Fruit fly (Drosophila melanogaster) whole organism, wandering third instar larva: ENCODE data around the gene Cpr72Eb.

Experiments
- Abd-B ChIP-seq: fragments of >200 bp; optimal IDR thresholded peaks from 2 replicates; lab custom pipeline; 2017; ENCODE audit warnings: missing biosample characterization, missing genetic modification characterization
- CG32264 ChIP-seq: fragments of 200-800 bp; sonication (Bioruptor generic); optimal IDR thresholded peaks from 2 replicates; lab custom pipeline; 2016; ENCODE audit warnings: missing biosample characterization, missing genetic modification characterization
- CG9705 ChIP-seq: fragments of 200-800 bp; sonication (Bioruptor generic); optimal IDR thresholded peaks from 2 replicates; lab custom pipeline; 2018; ENCODE audit warnings: missing biosample characterization, mild to moderate bottlenecking, missing genetic modification characterization
- CrebA ChIP-seq: fragments of 200-800 bp; sonication (Bioruptor generic); optimal IDR thresholded peaks from 2 replicates; lab custom pipeline; 2016; ENCODE audit warnings: missing biosample characterization, mild to moderate bottlenecking, missing genetic modification characterization, borderline replicate concordance
- Dfd ChIP-seq: fragments of >200 bp; optimal IDR thresholded peaks from 2 replicates; lab custom pipeline; 2017; ENCODE audit warnings: missing biosample characterization, missing genetic modification characterization
- Dif ChIP-seq: fragments of 200-275, 200-300 bp; sonication (Bioruptor generic); optimal IDR thresholded peaks from 2 replicates; lab custom pipeline; 2018; ENCODE audit warnings: missing biosample characterization, missing genetic modification characterization; ENCODE audit not compliant: partially characterized antibody
- GATAd ChIP-seq: sonication (Bioruptor generic); optimal IDR thresholded peaks from 2 replicates; lab custom pipeline; 2016; ENCODE audit warnings: missing biosample characterization, missing genetic modification characterization
- HLH106 ChIP-seq: fragments of 200-800 bp; optimal IDR thresholded peaks from 3 replicates; lab custom pipeline; 2019; ENCODE audit warnings: missing biosample characterization, mild to moderate bottlenecking, missing genetic modification characterization, moderate library complexity
- Hnf4 ChIP-seq: fragments of 200-800 bp; sonication (Bioruptor generic); optimal IDR thresholded peaks from 2 replicates; lab custom pipeline; 2016; ENCODE audit warnings: missing biosample characterization, mild to moderate bottlenecking, missing genetic modification characterization
- Hr78 ChIP-seq: fragments of >200 bp; optimal IDR thresholded peaks from 2 replicates; lab custom pipeline; 2017; ENCODE audit warnings: missing biosample characterization, missing genetic modification characterization
- Hr83 ChIP-seq: fragments of 200-300 bp; sonication (Bioruptor generic); optimal IDR thresholded peaks from 2 replicates; lab custom pipeline; 2016; ENCODE audit warnings: missing biosample characterization, mild to moderate bottlenecking, missing genetic modification characterization, moderate library complexity; ENCODE audit not compliant: poor library complexity, severe bottlenecking
- Jra ChIP-seq: sonication (Bioruptor generic); optimal IDR thresholded peaks from 2 replicates; lab custom pipeline; 2016; ENCODE audit warnings: missing biosample characterization, missing genetic modification characterization
- Mio ChIP-seq: sonication (Bioruptor generic); optimal IDR thresholded peaks from 2 replicates; lab custom pipeline; 2016; ENCODE audit warnings: missing biosample characterization, missing genetic modification characterization
- Myc ChIP-seq: fragments of >200 bp; optimal IDR thresholded peaks from 2 replicates; lab custom pipeline; 2017
- N ChIP-seq: fragments of >200 bp; optimal IDR thresholded peaks from 2 replicates; lab custom pipeline; 2018; ENCODE audit warnings: missing biosample characterization, missing external identifiers, missing genetic modification characterization
- OdsH ChIP-seq: fragments of 200-800 bp; sonication (Bioruptor generic); optimal IDR thresholded peaks from 2 replicates; lab custom pipeline; 2016; ENCODE audit warnings: missing biosample characterization, mild to moderate bottlenecking, missing genetic modification characterization
- Rel ChIP-seq, 2 experiments: fragments of 200-800 bp; sonication (Bioruptor generic) in 1 of 2; optimal IDR thresholded peaks; 2 replicates in 1 of 2; 3 replicates in 1 of 2; lab custom pipeline; 2016 to 2019; ENCODE audit warnings: mild to moderate bottlenecking in 2 of 2, missing biosample characterization in 2 of 2, missing genetic modification characterization in 2 of 2, moderate library complexity in 1 of 2
- Sp1 ChIP-seq: fragments of 200-800 bp; sonication (Bioruptor generic); optimal IDR thresholded peaks from 3 replicates; lab custom pipeline; 2019; ENCODE audit warnings: missing biosample characterization, mild to moderate bottlenecking, missing genetic modification characterization, moderate library complexity
- Vsx2 ChIP-seq: fragments of 200-300, 225-300 bp; sonication (Bioruptor generic); optimal IDR thresholded peaks from 2 replicates; lab custom pipeline; 2018; ENCODE audit warnings: missing biosample characterization, missing genetic modification characterization; ENCODE audit not compliant: partially characterized antibody
- br ChIP-seq: fragments of 200-800 bp; sonication (Bioruptor generic); optimal IDR thresholded peaks from 2 replicates; lab custom pipeline; 2016; ENCODE audit warnings: missing biosample characterization, missing genetic modification characterization
- brk ChIP-seq: fragments of 200-800 bp; sonication (Bioruptor generic); optimal IDR thresholded peaks from 2 replicates; lab custom pipeline; 2016; ENCODE audit warnings: missing biosample characterization, mild to moderate bottlenecking, missing genetic modification characterization
- dl ChIP-seq, 2 experiments: fragments of 175-275, 200-275 bp in 1 of 2; fragments of 200-275 bp in 1 of 2; sonication (Bioruptor generic); optimal IDR thresholded peaks; lab custom pipeline; 2018; ENCODE audit warnings: mild to moderate bottlenecking in 2 of 2, missing biosample characterization in 2 of 2, missing genetic modification characterization in 2 of 2, moderate library complexity in 2 of 2; ENCODE audit not compliant: partially characterized antibody in 2 of 2, insufficient read depth in 1 of 2
- dmrt93B ChIP-seq: fragments of 200-800 bp; sonication (Bioruptor generic); optimal IDR thresholded peaks from 2 replicates; lab custom pipeline; 2018; ENCODE audit warnings: missing biosample characterization, mild to moderate bottlenecking, missing genetic modification characterization
- dsf ChIP-seq: sonication (Bioruptor generic); optimal IDR thresholded peaks from 2 replicates; lab custom pipeline; 2016; ENCODE audit warnings: missing biosample characterization, missing genetic modification characterization, borderline replicate concordance
- ey ChIP-seq: fragments of 200-800 bp; sonication (Bioruptor generic); optimal IDR thresholded peaks from 2 replicates; lab custom pipeline; 2016; ENCODE audit warnings: missing biosample characterization, missing genetic modification characterization
- foxo ChIP-seq, 2 experiments: fragments of 200-800 bp; sonication (Bioruptor generic); optimal IDR thresholded peaks; 2 replicates in 1 of 2; 3 replicates in 1 of 2; lab custom pipeline; 2016 to 2017; ENCODE audit warnings: missing biosample characterization in 2 of 2, missing genetic modification characterization in 2 of 2
- fru ChIP-seq: fragments of 200-800 bp; sonication (Bioruptor generic); optimal IDR thresholded peaks from 3 replicates; lab custom pipeline; 2016; ENCODE audit warnings: missing biosample characterization, mild to moderate bottlenecking, missing genetic modification characterization
- h ChIP-seq: fragments of 200-800 bp; sonication (Bioruptor generic); optimal IDR thresholded peaks from 3 replicates; lab custom pipeline; 2016; ENCODE audit warnings: missing biosample characterization, mild to moderate bottlenecking, missing genetic modification characterization
- jim ChIP-seq: fragments of 175-275, 200-325 bp; sonication (Bioruptor generic); optimal IDR thresholded peaks from 2 replicates; lab custom pipeline; 2016; ENCODE audit warnings: missing biosample characterization, mild to moderate bottlenecking, missing genetic modification characterization
- lola ChIP-seq: fragments of >200 bp; optimal IDR thresholded peaks from 2 replicates; lab custom pipeline; 2017; ENCODE audit warnings: missing biosample characterization, missing genetic modification characterization
- pan ChIP-seq: fragments of >200 bp; optimal IDR thresholded peaks from 2 replicates; lab custom pipeline; 2017
- psq ChIP-seq: fragments of 200-800 bp; sonication (Bioruptor generic); optimal IDR thresholded peaks from 3 replicates; lab custom pipeline; 2017; ENCODE audit warnings: missing biosample characterization, mild to moderate bottlenecking, missing genetic modification characterization, moderate library complexity
- rgr ChIP-seq: fragments of 200-800 bp; sonication (Bioruptor generic); optimal IDR thresholded peaks from 3 replicates; lab custom pipeline; 2016; ENCODE audit warnings: missing biosample characterization, mild to moderate bottlenecking, missing genetic modification characterization
- sage ChIP-seq: fragments of 200-800 bp; sonication (Bioruptor generic); optimal IDR thresholded peaks from 2 replicates; lab custom pipeline; 2016; ENCODE audit warnings: missing biosample characterization, mild to moderate bottlenecking, missing genetic modification characterization
- sv ChIP-seq: fragments of 200-800 bp; sonication (Bioruptor generic); optimal IDR thresholded peaks from 3 replicates; lab custom pipeline; 2016; ENCODE audit warnings: missing biosample characterization, missing genetic modification characterization
- tai ChIP-seq: sonication (Bioruptor generic); optimal IDR thresholded peaks from 2 replicates; lab custom pipeline; 2016; ENCODE audit warnings: missing biosample characterization, missing genetic modification characterization
- usp ChIP-seq: fragments of >200 bp; optimal IDR thresholded peaks from 2 replicates; lab custom pipeline; 2017; ENCODE audit warnings: missing biosample characterization, missing genetic modification characterization
- woc ChIP-seq: sonication (Bioruptor generic); optimal IDR thresholded peaks from 2 replicates; lab custom pipeline; 2016; ENCODE audit warnings: missing biosample characterization, mild to moderate bottlenecking, missing genetic modification characterization

Gene Cpr72Eb

DNA sequence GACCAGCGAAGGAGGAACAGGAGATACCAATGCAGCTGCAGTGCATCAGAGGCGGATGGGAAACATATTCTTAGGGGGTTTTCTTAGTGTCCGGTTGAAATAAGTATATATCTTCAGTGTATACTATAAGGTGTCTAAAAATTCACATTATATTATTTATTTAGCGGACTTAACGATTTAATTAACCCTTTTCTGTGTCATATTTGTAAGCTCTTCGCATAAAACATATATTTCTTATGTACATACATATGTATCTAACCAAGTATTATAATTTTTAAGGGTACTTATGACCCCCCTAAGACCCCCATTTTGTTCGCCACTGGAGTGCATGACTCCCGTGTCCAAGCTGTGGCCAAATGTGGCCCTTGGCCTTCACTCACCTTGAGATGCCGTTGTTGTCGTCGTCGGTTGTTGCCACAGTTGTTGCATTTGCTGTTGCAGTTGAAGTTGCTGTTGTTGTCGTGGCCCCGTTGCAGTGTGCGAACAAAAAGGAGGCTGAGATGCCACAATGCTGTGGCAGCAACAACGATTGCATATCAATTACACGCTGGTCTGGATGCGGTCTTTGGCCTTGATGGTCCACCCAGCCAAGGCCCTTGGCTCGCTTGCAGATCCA lies 3.4 kb upstream of the Cpr72Eb start (continued):
- TF ChIP-seq OdsH, result peak; percentile 59
- TF ChIP-seq fru (GFP tag; lab: Kevin White, UChicago), result peak; percentile 73
- TF ChIP-seq foxo (GFP tag; optimal IDR thresholded peaks at IDR 0.05; lab: Kevin White, UChicago), result peak in 1 of 2 experiments; percentile 61
- TF ChIP-seq Dfd (GFP tag; lab: Kevin White, UChicago), result no peak

DNA sequence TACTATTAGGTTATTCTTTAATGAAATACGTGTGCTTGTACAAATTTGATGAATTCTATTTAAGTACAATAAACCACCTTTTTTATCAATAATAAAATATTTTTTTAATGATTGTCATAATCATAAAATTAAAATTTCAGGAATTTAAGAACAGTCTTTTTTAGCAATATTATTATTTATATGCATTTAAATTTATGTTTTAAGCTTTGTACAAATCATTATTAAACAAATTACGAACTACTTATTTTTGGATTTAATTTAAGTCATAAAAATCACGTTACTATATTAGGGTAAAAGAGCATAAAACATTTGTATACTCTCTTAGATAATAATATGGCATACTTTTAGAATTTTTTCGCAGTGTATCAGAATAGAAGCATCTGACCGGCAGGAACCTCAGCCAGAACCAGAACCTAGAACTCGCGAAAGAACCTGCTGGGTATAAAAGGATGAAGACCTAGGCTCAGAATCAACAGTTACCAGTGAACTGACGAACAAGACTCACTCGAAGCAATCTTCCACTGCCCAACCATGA lies 2.5 kb upstream of the Cpr72Eb start, which contains the start of gene Cpr72Ea:
TSS of gene Cpr72Ea (plus strand) at position 485 of the 535 bp plus-strand sequence.
- TF ChIP-seq pan (no peak), dl (GFP tag; optimal IDR thresholded peaks at IDR 0.05; lab: Kevin White, UChicago; ENCODE audit: insufficient read depth in 1 of 2, partially characterized antibody in 2 of 2) (no peak), Hnf4 (GFP tag; lab: Kevin White, UChicago) (no peak), Hr83 (GFP tag; lab: Kevin White, UChicago) (no peak), HLH106 (tag; lab: Kevin White, UChicago) (no peak), Dif (no peak), woc (GFP tag; lab: Kevin White, UChicago) (no peak), brk (GFP tag; lab: Kevin White, UChicago) (no peak), CG32264 (GFP tag; lab: Kevin White, UChicago) (no peak), br (GFP tag; lab: Kevin White, UChicago) (no peak), Abd-B (GFP tag; lab: Kevin White, UChicago) (no peak)

DNA sequence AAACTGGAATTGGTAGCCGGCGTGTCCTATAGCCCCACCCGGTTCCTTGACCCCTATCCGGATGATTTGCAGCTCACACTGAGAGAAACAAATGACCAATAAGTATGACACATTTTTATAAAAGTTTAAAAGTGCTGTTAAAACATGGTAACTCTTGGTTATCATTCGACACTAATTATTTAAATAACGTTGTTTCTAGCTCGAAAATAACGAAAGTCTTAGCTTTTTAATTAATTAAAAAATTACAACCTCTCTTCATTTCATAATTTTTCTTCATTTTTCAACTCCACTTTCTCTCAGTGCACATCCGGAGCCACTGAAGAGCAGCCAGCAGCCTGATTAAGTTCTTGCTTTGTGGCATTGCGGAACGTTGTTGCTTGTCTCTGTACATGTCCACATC lies 517 bp upstream of the Cpr72Eb start:
- TF ChIP-seq CG9705 (GFP tag; lab: Kevin White, UChicago) (peak; percentile 39), woc (GFP tag; lab: Kevin White, UChicago) (peak; percentile 67), foxo (GFP tag; optimal IDR thresholded peaks at IDR 0.05; lab: Kevin White, UChicago) (peak in 1 of 2 experiments; percentile 78), sage (GFP tag; lab: Kevin White, UChicago) (no peak), br (GFP tag; lab: Kevin White, UChicago) (peak; percentile 73), dmrt93B (peak; percentile 56), N (GFP tag; lab: Kevin White, UChicago) (no peak), sv (GFP tag; lab: Kevin White, UChicago) (no peak), usp (no peak), Sp1 (GFP tag; lab: Kevin White, UChicago) (peak; percentile 78), brk (GFP tag; lab: Kevin White, UChicago) (peak; percentile 27), Dfd (GFP tag; lab: Kevin White, UChicago) (no peak), CG32264 (GFP tag; lab: Kevin White, UChicago) (peak; percentile 25), Dif (no peak), Rel (GFP tag; optimal IDR thresholded peaks at IDR 0.05; lab: Kevin White, UChicago) (no peak), Rel (tag; optimal IDR thresholded peaks at IDR 0.05; lab: Kevin White, UChicago) (no peak), Myc (lab: Kevin White, UChicago) (no peak), Hnf4 (GFP tag; lab: Kevin White, UChicago) (peak; percentile 65), tai (no peak), Hr83 (GFP tag; lab: Kevin White, UChicago) (no peak), psq (GFP tag; lab: Kevin White, UChicago) (peak; percentile 66), OdsH (peak; percentile 81), Vsx2 (GFP tag; lab: Kevin White, UChicago) (no peak), HLH106 (tag; lab: Kevin White, UChicago) (peak; percentile 82), ey (GFP tag; lab: Kevin White, UChicago) (peak; percentile 69), Mio (GFP tag; lab: Kevin White, UChicago) (no peak), h (peak; percentile 83), Abd-B (GFP tag; lab: Kevin White, UChicago) (no peak), lola (GFP tag; lab: Kevin White, UChicago) (no peak), jim (no peak), GATAd (GFP tag; lab: Kevin White, UChicago) (no peak), rgr (GFP tag; lab: Kevin White, UChicago) (peak; percentile 70), CrebA (no peak), fru (GFP tag; lab: Kevin White, UChicago) (peak; percentile 81), pan (no peak), Hr78 (no peak), dl (GFP tag; optimal IDR thresholded peaks at IDR 0.05; lab: Kevin White, UChicago; ENCODE audit: insufficient read depth in 1 of 2, partially characterized antibody in 2 of 2) (no peak), dsf (GFP tag; lab: Kevin White, UChicago) (no peak), Jra (GFP tag; lab: Kevin White, UChicago) (no peak)
